Fruit fly (Drosophila melanogaster): Measurements from ENCODE around the gene CG2983.
A peak's percentile ranks its signal among the peaks of the same experiment; 100 is the strongest.

Gene CG2983

dm6 chr2L:2885503-2886225 lies 38.2 kb downstream of the CG2983 start, which contains the start of the genes NTPase and lilli (continued):
- TF ChIP-seq CG4820 (GFP tag; optimal IDR thresholded peaks at IDR 0.05): peak; percentile 59
- TF ChIP-seq CG8089 (GFP tag; optimal IDR thresholded peaks at IDR 0.05): peak; percentile 52
- no peak for TF ChIP-seq bowl (GFP tag; IDR thresholded peaks at IDR 0.05)
- TF ChIP-seq stwl (tag; optimal IDR thresholded peaks at IDR 0.05): peak; percentile 25
- no peak for TF ChIP-seq CG7987 (GFP tag; optimal IDR thresholded peaks at IDR 0.05)
- no peak for TF ChIP-seq esg (GFP tag; conservative IDR thresholded peaks at IDR 0.05)
- TF ChIP-seq Nf-YB (GFP tag; optimal IDR thresholded peaks at IDR 0.05): no peak
- peak; percentile 83 for TF ChIP-seq sob (GFP tag; IDR thresholded peaks at IDR 0.05)
- peak; percentile 20 for TF ChIP-seq CG17359 (tag; optimal IDR thresholded peaks at IDR 0.05)
- TF ChIP-seq Mes4 (GFP tag; optimal IDR thresholded peaks at IDR 0.05): peak; percentile 25
- TF ChIP-seq Camta (GFP tag; optimal IDR thresholded peaks at IDR 0.05): peak; percentile 70
- TF ChIP-seq CG9817 (tag; optimal IDR thresholded peaks at IDR 0.05): no peak
- peak; percentile 90 for TF ChIP-seq Doc3 (GFP tag; IDR thresholded peaks at IDR 0.05; ENCODE audit: partially characterized antibody)
- peak; percentile 92 for TF ChIP-seq grn (GFP tag; optimal IDR thresholded peaks at IDR 0.05)
- peak; percentile 41 for TF ChIP-seq disco-r (GFP tag; optimal IDR thresholded peaks at IDR 0.05)
- no peak for TF ChIP-seq usp (GFP tag; optimal IDR thresholded peaks at IDR 0.05)
- no peak for TF ChIP-seq pita (GFP tag; optimal IDR thresholded peaks at IDR 0.05)
- TF ChIP-seq lmd (GFP tag; IDR thresholded peaks at IDR 0.05): peak; percentile 40; the same call in 1 of the 2 replicates
- TF ChIP-seq Ada2b (GFP tag; IDR thresholded peaks at IDR 0.05): 0 out of 2 replicates have a peak, but pooled peaks have one; percentile 18
- TF ChIP-seq Blimp-1 (GFP tag; optimal IDR thresholded peaks at IDR 0.05): peak; percentile 7
- peak; percentile 85 for TF ChIP-seq Antp (GFP tag; optimal IDR thresholded peaks at IDR 0.05)
- TF ChIP-seq tio (GFP tag; optimal IDR thresholded peaks at IDR 0.05): peak; percentile 77
- peak; percentile 71 for TF ChIP-seq CG13775 (GFP tag; optimal IDR thresholded peaks at IDR 0.05)
- peak; percentile 75 for TF ChIP-seq Dad (GFP tag; optimal IDR thresholded peaks at IDR 0.05)
- TF ChIP-seq Kr (GFP tag; optimal IDR thresholded peaks at IDR 0.05): no peak
- no peak for TF ChIP-seq kah (GFP tag; optimal IDR thresholded peaks at IDR 0.05)
- TF ChIP-seq mirr (GFP tag; optimal IDR thresholded peaks at IDR 0.05): peak; percentile 26
- peak; percentile 18 for TF ChIP-seq HmgD (GFP tag; optimal IDR thresholded peaks at IDR 0.05)
- no peak for TF ChIP-seq psq (GFP tag; optimal IDR thresholded peaks at IDR 0.05)
- TF ChIP-seq gcm (GFP tag; optimal IDR thresholded peaks at IDR 0.05): no peak
- no peak for TF ChIP-seq Hey (tag; optimal IDR thresholded peaks at IDR 0.05)
- TF ChIP-seq HmgZ (tag; optimal IDR thresholded peaks at IDR 0.05): peak; percentile 2
- TF ChIP-seq Abd-B (GFP tag; optimal IDR thresholded peaks at IDR 0.05): no peak
- peak; percentile 64 for TF ChIP-seq repo (GFP tag; optimal IDR thresholded peaks at IDR 0.05)
- peak; percentile 34 for TF ChIP-seq CG14710 (tag; optimal IDR thresholded peaks at IDR 0.05)
- peak; percentile 76 for TF ChIP-seq Rfx (GFP tag; IDR thresholded peaks at IDR 0.05)
- no peak for TF ChIP-seq Nf-YA (GFP tag; IDR thresholded peaks at IDR 0.05)
- TF ChIP-seq wor (GFP tag; IDR thresholded peaks at IDR 0.05): no peak
- TF ChIP-seq CG18011 (GFP tag; optimal IDR thresholded peaks at IDR 0.05): peak; percentile 33
- no peak for TF ChIP-seq zf30C (GFP tag; optimal IDR thresholded peaks at IDR 0.05)
- TF ChIP-seq HLH3B (GFP tag; IDR thresholded peaks at IDR 0.05): 0 out of 2 replicates have a peak, but pooled peaks have one; percentile 44
- TF ChIP-seq gcm2 (GFP tag; optimal IDR thresholded peaks at IDR 0.05): peak; percentile 7
- peak; percentile 35 for TF ChIP-seq onecut (GFP tag; IDR thresholded peaks at IDR 0.05)
- peak; percentile 36 for TF ChIP-seq tx (GFP tag; optimal IDR thresholded peaks at IDR 0.05)
- TF ChIP-seq grau (tag; optimal IDR thresholded peaks at IDR 0.05): no peak
- peak; percentile 14 for TF ChIP-seq wek (GFP tag; optimal IDR thresholded peaks at IDR 0.05)
- 0 out of 2 replicates have a peak, but pooled peaks have one; percentile 28 for TF ChIP-seq CG6689 (GFP tag; IDR thresholded peaks at IDR 0.05)
- no peak for TF ChIP-seq CG15269 (tag; optimal IDR thresholded peaks at IDR 0.05)
- peak; percentile 85 for TF ChIP-seq CG33213 (GFP tag; optimal IDR thresholded peaks at IDR 0.05)
- TF ChIP-seq insv (GFP tag; optimal IDR thresholded peaks at IDR 0.05): no peak

Data from whole organism, embryonic.